Fruit fly (Drosophila melanogaster): ENCODE measurements around the gene Eogt.

Eogt gene

DNA sequence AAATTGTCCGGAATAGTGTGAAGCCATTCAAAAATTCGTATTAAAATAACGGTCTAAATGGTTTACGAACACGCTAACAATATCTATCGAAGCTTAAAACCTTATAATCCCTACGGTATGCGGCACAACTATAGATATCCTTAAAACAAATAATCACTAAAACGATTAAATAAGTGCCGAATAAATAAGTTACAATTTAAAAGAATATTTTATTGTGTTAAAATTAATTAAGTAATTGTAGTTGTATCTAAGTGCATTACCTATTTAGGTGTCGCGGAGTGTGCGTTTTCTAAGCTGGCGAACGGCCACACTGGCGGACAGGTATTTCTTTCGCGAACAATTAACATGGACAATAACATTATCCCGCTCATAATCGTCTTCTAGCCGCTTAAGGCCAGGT is at the start of gene Eogt:
Eogt (plus strand) TSS at position 293 of the 400 bp plus-strand sequence.
- peak; percentile 94 for TF ChIP-seq fd59A (GFP tag; optimal IDR thresholded peaks at IDR 0.05)
- peak; percentile 89 for TF ChIP-seq Lpt (GFP tag; optimal IDR thresholded peaks at IDR 0.05)
- TF ChIP-seq lz (GFP tag; optimal IDR thresholded peaks at IDR 0.05), result peak; percentile 95
- peak; percentile 83 for TF ChIP-seq CG6854 (GFP tag; optimal IDR thresholded peaks at IDR 0.05)
- peak; percentile 89 for TF ChIP-seq net (GFP tag; optimal IDR thresholded peaks at IDR 0.05)
- peak; percentile 95 for TF ChIP-seq dsx (GFP tag; optimal IDR thresholded peaks at IDR 0.05; ENCODE audit: poor library complexity, severe bottlenecking)
- TF ChIP-seq cyc (GFP tag; optimal IDR thresholded peaks at IDR 0.05), result peak; percentile 91
- TF ChIP-seq CG11902 (GFP tag; optimal IDR thresholded peaks at IDR 0.05), result peak; percentile 93
- peak; percentile 94 for TF ChIP-seq CG10669 (GFP tag; optimal IDR thresholded peaks at IDR 0.05)
- peak; percentile 84 for TF ChIP-seq dac (GFP tag; optimal IDR thresholded peaks at IDR 0.05)
- TF ChIP-seq Eip93F (GFP tag; optimal IDR thresholded peaks at IDR 0.05), result peak; percentile 83
- TF ChIP-seq Ets96B (tag; optimal IDR thresholded peaks at IDR 0.05), result peak; percentile 97
- TF ChIP-seq CG15336 (GFP tag; IDR thresholded peaks at IDR 0.05), result peak; percentile 96
- TF ChIP-seq ss (GFP tag; optimal IDR thresholded peaks at IDR 0.05), result peak in 1 of 2 experiments; percentile 92
- peak; percentile 92 for TF ChIP-seq Smox (GFP tag; optimal IDR thresholded peaks at IDR 0.05)
- TF ChIP-seq CG8319 (GFP tag; optimal IDR thresholded peaks at IDR 0.05), result peak; percentile 79
- peak; percentile 93 for TF ChIP-seq Hr4 (GFP tag; optimal IDR thresholded peaks at IDR 0.05)
- no peak for TF ChIP-seq vri (GFP tag; optimal IDR thresholded peaks at IDR 0.05)
- TF ChIP-seq Sox102F (GFP tag; optimal IDR thresholded peaks at IDR 0.05), result peak; percentile 88
- peak; percentile 46 for TF ChIP-seq fkh (GFP tag; optimal IDR thresholded peaks at IDR 0.05)
- TF ChIP-seq CG8632 (GFP tag; optimal IDR thresholded peaks at IDR 0.05), result peak; percentile 93
- peak; percentile 84 to 96 for TF ChIP-seq salr (GFP tag; optimal IDR thresholded peaks at IDR 0.05)
- TF ChIP-seq CG7368 (GFP tag; optimal IDR thresholded peaks at IDR 0.05), result peak; percentile 84
- peak; percentile 65 for TF ChIP-seq CG11762 (GFP tag; optimal IDR thresholded peaks at IDR 0.05; ENCODE audit: insufficient read depth)
- TF ChIP-seq Eip75B (GFP tag; optimal IDR thresholded peaks at IDR 0.05), result peak; percentile 89
- peak; percentile 93 for TF ChIP-seq pdm3 (GFP tag; optimal IDR thresholded peaks at IDR 0.05)
- TF ChIP-seq CG4318 (GFP tag; optimal IDR thresholded peaks at IDR 0.05), result peak; percentile 89
- TF ChIP-seq CG6276 (GFP tag; optimal IDR thresholded peaks at IDR 0.05), result peak; percentile 89
- TF ChIP-seq CG10631 (GFP tag; optimal IDR thresholded peaks at IDR 0.05), result peak; percentile 95
- TF ChIP-seq CG9139 (GFP tag; optimal IDR thresholded peaks at IDR 0.05), result peak; percentile 80
- peak; percentile 98 for TF ChIP-seq Eip78C (GFP tag)
- TF ChIP-seq Met (GFP tag; optimal IDR thresholded peaks at IDR 0.05), result peak; percentile 91
- peak; percentile 98 for TF ChIP-seq CG3032 (tag; optimal IDR thresholded peaks at IDR 0.05)
- TF ChIP-seq Sox14 (GFP tag; optimal IDR thresholded peaks at IDR 0.05), result peak; percentile 94
- TF ChIP-seq CG6808 (GFP tag; optimal IDR thresholded peaks at IDR 0.05), result peak; percentile 88
- peak; percentile 93 for TF ChIP-seq CG6792 (GFP tag; optimal IDR thresholded peaks at IDR 0.05)
- TF ChIP-seq Ets21C (GFP tag; optimal IDR thresholded peaks at IDR 0.05), result peak; percentile 86
- peak; percentile 89 for TF ChIP-seq spab (GFP tag; optimal IDR thresholded peaks at IDR 0.05)
- TF ChIP-seq svp (GFP tag), result peak; percentile 97
- TF ChIP-seq OdsH (GFP tag; optimal IDR thresholded peaks at IDR 0.05), result peak; percentile 96
- TF ChIP-seq Hr39 (GFP tag; optimal IDR thresholded peaks at IDR 0.05), result peak; percentile 90
- peak; percentile 90 for TF ChIP-seq topi (GFP tag; optimal IDR thresholded peaks at IDR 0.05)
- peak; percentile 96 for TF ChIP-seq CG11294 (GFP tag; IDR thresholded peaks at IDR 0.05)
- peak; percentile 84 for TF ChIP-seq Blimp-1 (GFP tag; optimal IDR thresholded peaks at IDR 0.05)
- peak; percentile 90 for TF ChIP-seq achi (GFP tag; optimal IDR thresholded peaks at IDR 0.05)
- TF ChIP-seq Gug (GFP tag; IDR thresholded peaks at IDR 0.05), result peak; percentile 95
- peak; percentile 95 for TF ChIP-seq CG32006 (GFP tag; optimal IDR thresholded peaks at IDR 0.05)
- peak; percentile 91 for TF ChIP-seq CG3919 (GFP tag; optimal IDR thresholded peaks at IDR 0.05)
- peak; percentile 96 for TF ChIP-seq Sox15 (GFP tag; optimal IDR thresholded peaks at IDR 0.05)
- TF ChIP-seq CG8119 (GFP tag; IDR thresholded peaks at IDR 0.05), result peak; percentile 96
- peak; percentile 95 for TF ChIP-seq acj6 (GFP tag; optimal IDR thresholded peaks at IDR 0.05)
- TF ChIP-seq CG1621 (tag; optimal IDR thresholded peaks at IDR 0.05), result peak; percentile 97
